Worm (Caenorhabditis elegans) whole organism, L4/young adult: Measurements from ENCODE around the gene cpna-3.

Experiments used
- dao-5 ChIP-seq: sonication (generic microtip); optimal IDR thresholded peaks from 2 replicates; lab custom pipeline; 2016; ENCODE audit warnings: missing genotype, missing genetic modification characterization, moderate library complexity, missing compliant biosample characterization
- him-1 ChIP-seq: sonication (generic microtip); optimal IDR thresholded peaks from 2 replicates; lab custom pipeline; 2016; ENCODE audit warnings: missing genotype, missing genetic modification reagents, missing genetic modification characterization, missing compliant biosample characterization

ce11 chrIV:9088294-9088693 lies 8.3 kb upstream of the cpna-3 start, which contains the start of gene msa-1:
- TF ChIP-seq dao-5 (tag; lab: Kevin White, UChicago) (no peak), him-1 (no peak)
